Worm (Caenorhabditis elegans) whole organism, young adult: Measurements from ENCODE around the gene Y47D7A.19.

Experiments
- B0336.3 ChIP-seq: fragments of 200-800 bp; sonication (Bioruptor generic); IDR thresholded peaks from 2 replicates; pipeline ENCODE4 v1.3.6; 2022; ENCODE audit warnings: missing genetic modification characterization, missing compliant biosample characterization
- F10E7.11 ChIP-seq: sonication (generic microtip); optimal IDR thresholded peaks from 2 replicates; lab custom pipeline; 2017; ENCODE audit warnings: mild to moderate bottlenecking, missing genetic modification characterization, moderate library complexity, missing compliant biosample characterization
- F22D6.2 ChIP-seq: sonication (generic microtip); optimal IDR thresholded peaks from 2 replicates; lab custom pipeline; 2016; ENCODE audit warnings: mild to moderate bottlenecking, missing genetic modification characterization, missing compliant biosample characterization
- F57C9.4 ChIP-seq: sonication (generic microtip); optimal IDR thresholded peaks from 2 replicates; lab custom pipeline; 2017; ENCODE audit warnings: mild to moderate bottlenecking, missing genetic modification characterization, missing compliant biosample characterization
- K12H6.12 ChIP-seq: fragments of 200-800 bp; sonication (Bioruptor generic); optimal IDR thresholded peaks from 2 replicates; lab custom pipeline; 2018; ENCODE audit warnings: mild to moderate bottlenecking, missing genetic modification characterization, missing compliant biosample characterization
- ZK185.1 ChIP-seq: sonication (generic microtip); optimal IDR thresholded peaks from 2 replicates; lab custom pipeline; 2016; ENCODE audit warnings: mild to moderate bottlenecking, missing genetic modification characterization, missing compliant biosample characterization; ENCODE audit not compliant: poor library complexity, severe bottlenecking
- attf-3 ChIP-seq: fragments of 200-800 bp; sonication (Bioruptor generic); conservative IDR thresholded peaks from 2 replicates; pipeline ENCODE4 v1.3.6; 2022; ENCODE audit warnings: missing genetic modification reagents, missing genetic modification characterization, missing compliant biosample characterization
- bed-1 ChIP-seq: fragments of 200-800 bp; sonication (Bioruptor generic); IDR thresholded peaks from 2 replicates; pipeline ENCODE4 v1.3.6; 2022; ENCODE audit warnings: missing genetic modification reagents, missing genetic modification characterization, missing compliant biosample characterization
- bed-2 ChIP-seq: fragments of 200-800 bp; sonication (Bioruptor generic); IDR thresholded peaks from 2 replicates; pipeline ENCODE4 v1.3.6; 2022; ENCODE audit warnings: missing genetic modification reagents, missing genetic modification characterization, missing compliant biosample characterization
- cebp-1 ChIP-seq, 2 experiments: fragments of 200-800 bp in 1 of 2; sonication (Bioruptor generic) in 1 of 2; sonication (generic microtip) in 1 of 2; IDR thresholded peaks in 1 of 2; optimal IDR thresholded peaks in 1 of 2; 2 replicates each; pipeline versions ENCODE4 v1.3.6 to Lab custom; 2017 to 2022; ENCODE audit warnings: missing compliant biosample characterization in 2 of 2, missing genetic modification characterization in 2 of 2, mild to moderate bottlenecking in 1 of 2, missing genetic modification reagents in 1 of 2, moderate library complexity in 1 of 2
- ceh-27 ChIP-seq: fragments of 200-800 bp; sonication (Bioruptor generic); optimal IDR thresholded peaks from 2 replicates; lab custom pipeline; 2018; ENCODE audit warnings: mild to moderate bottlenecking, missing genetic modification characterization, moderate library complexity, missing compliant biosample characterization
- dox-1 ChIP-seq: fragments of 200-800 bp; sonication (Bioruptor generic); IDR thresholded peaks from 2 replicates; pipeline ENCODE4 v1.3.6; 2022; ENCODE audit warnings: missing genetic modification reagents, missing genetic modification characterization, missing compliant biosample characterization
- dpff-1 ChIP-seq: sonication (generic microtip); optimal IDR thresholded peaks from 2 replicates; lab custom pipeline; 2017; ENCODE audit warnings: mild to moderate bottlenecking, missing genetic modification characterization, missing compliant biosample characterization
- egrh-3 ChIP-seq: fragments of 200-800 bp; sonication (Bioruptor generic); IDR thresholded peaks from 2 replicates; pipeline ENCODE4 v1.3.6; 2022; ENCODE audit warnings: missing genetic modification reagents, missing genetic modification characterization, missing compliant biosample characterization
- hlh-12 ChIP-seq: sonication (generic microtip); optimal IDR thresholded peaks from 2 replicates; lab custom pipeline; 2016; ENCODE audit warnings: missing genetic modification characterization, missing compliant biosample characterization
- hlh-26 ChIP-seq: fragments of 200-800 bp; sonication (Bioruptor generic); conservative IDR thresholded peaks from 2 replicates; pipeline ENCODE4 v1.3.6; 2022; ENCODE audit warnings: missing genetic modification reagents, missing genetic modification characterization, missing compliant biosample characterization
- hrde-1 ChIP-seq: sonication (generic microtip); optimal IDR thresholded peaks from 2 replicates; lab custom pipeline; 2016; ENCODE audit warnings: missing genetic modification characterization, mild to moderate bottlenecking, missing compliant biosample characterization, moderate library complexity, missing genotype, missing genetic modification reagents, borderline replicate concordance
- hsf-1 ChIP-seq: fragments of 200-800 bp; sonication (Bioruptor generic); IDR thresholded peaks from 2 replicates; pipeline ENCODE4 v1.3.6; 2022; ENCODE audit warnings: missing genetic modification reagents, missing genetic modification characterization, missing compliant biosample characterization
- lsl-1 ChIP-seq: fragments of 200-800 bp; sonication (Bioruptor generic); optimal IDR thresholded peaks from 2 replicates; lab custom pipeline; 2018; ENCODE audit warnings: mild to moderate bottlenecking, missing genetic modification characterization, moderate library complexity, missing compliant biosample characterization
- madf-6 ChIP-seq: fragments of 200-800 bp; sonication (Bioruptor generic); IDR thresholded peaks from 2 replicates; pipeline ENCODE4 v1.3.6; 2022; ENCODE audit warnings: missing genetic modification reagents, missing genetic modification characterization, missing compliant biosample characterization
- mcd-1 ChIP-seq: fragments of 200-800 bp; sonication (Bioruptor generic); IDR thresholded peaks from 2 replicates; pipeline ENCODE4 v1.3.6; 2022; ENCODE audit warnings: missing genetic modification reagents, missing genetic modification characterization, missing compliant biosample characterization
- mel-28 ChIP-seq: sonication (generic microtip); optimal IDR thresholded peaks from 2 replicates; lab custom pipeline; 2016; ENCODE audit warnings: borderline replicate concordance, mild to moderate bottlenecking, missing genetic modification characterization, missing compliant biosample characterization
- mes-4 ChIP-seq: sonication (generic microtip); optimal IDR thresholded peaks from 2 replicates; lab custom pipeline; 2016; ENCODE audit warnings: missing genotype, missing genetic modification characterization, missing compliant biosample characterization
- nfyb-1 ChIP-seq: fragments of 200-800 bp; sonication (Bioruptor generic); IDR thresholded peaks from 2 replicates; pipeline ENCODE4 v1.3.6; 2022; ENCODE audit warnings: missing genetic modification reagents, missing genetic modification characterization, missing compliant biosample characterization
- nhr-120 ChIP-seq: fragments of 200-800 bp; sonication (Bioruptor generic); IDR thresholded peaks from 2 replicates; pipeline ENCODE4 v1.3.6; 2022; ENCODE audit warnings: missing genetic modification characterization, missing compliant biosample characterization
- nhr-27 ChIP-seq: fragments of 200-800 bp; sonication (Bioruptor generic); optimal IDR thresholded peaks from 2 replicates; lab custom pipeline; 2018; ENCODE audit warnings: mild to moderate bottlenecking, missing genetic modification characterization, moderate library complexity, missing compliant biosample characterization
- nhr-80 ChIP-seq: sonication (generic microtip); optimal IDR thresholded peaks from 2 replicates; lab custom pipeline; 2016; ENCODE audit warnings: missing genetic modification characterization, missing compliant biosample characterization
- nhr-90 ChIP-seq: sonication (generic microtip); optimal IDR thresholded peaks from 2 replicates; lab custom pipeline; 2016; ENCODE audit warnings: missing genotype, mild to moderate bottlenecking, missing genetic modification characterization, missing compliant biosample characterization
- pbrm-1 ChIP-seq: fragments of 200-800 bp; sonication (Bioruptor generic); IDR thresholded peaks from 2 replicates; pipeline ENCODE4 v1.3.6; 2022; ENCODE audit warnings: missing genetic modification reagents, missing genetic modification characterization, missing compliant biosample characterization
- rcor-1 ChIP-seq: fragments of 200-800 bp; sonication (Bioruptor generic); IDR thresholded peaks from 2 replicates; pipeline ENCODE4 v1.3.6; 2022; ENCODE audit warnings: missing genetic modification reagents, missing genetic modification characterization, missing compliant biosample characterization
- rec-8 ChIP-seq, 2 experiments: sonication (generic microtip); optimal IDR thresholded peaks; 2 replicates each; lab custom pipeline; 2016; ENCODE audit warnings: mild to moderate bottlenecking in 2 of 2, missing genetic modification characterization in 2 of 2, missing genetic modification reagents in 2 of 2, missing genotype in 2 of 2, missing biosample characterization in 1 of 2, missing compliant biosample characterization in 1 of 2, moderate library complexity in 1 of 2
- rpc-1 ChIP-seq, 2 experiments: fragments of 150-350 bp in 1 of 2; sonication (generic microtip) in 1 of 2; optimal IDR thresholded peaks; 2 replicates each; lab custom pipeline; 2014 to 2018; ENCODE audit warnings: missing biosample characterization in 1 of 2, missing genetic modification characterization in 1 of 2, missing genetic modification reagents in 1 of 2, missing genotype in 1 of 2
- sea-2 ChIP-seq: fragments of 200-800 bp; sonication (Bioruptor generic); IDR thresholded peaks from 2 replicates; pipeline ENCODE4 v1.3.6; 2022; ENCODE audit warnings: missing genetic modification characterization, missing compliant biosample characterization
- snpc-1.1 ChIP-seq: sonication (generic microtip); optimal IDR thresholded peaks from 2 replicates; lab custom pipeline; 2017; ENCODE audit warnings: missing genetic modification characterization, mild to moderate bottlenecking, missing compliant biosample characterization, antibody characterized with exemption, moderate library complexity, missing genotype, missing genetic modification reagents; ENCODE audit not compliant: insufficient read depth
- tbp1 ChIP-seq: fragments of 200-800 bp; sonication (Bioruptor generic); optimal IDR thresholded peaks from 2 replicates; lab custom pipeline; 2018; ENCODE audit warnings: mild to moderate bottlenecking, missing genetic modification characterization, missing compliant biosample characterization

The Y47D7A.19 gene

DNA sequence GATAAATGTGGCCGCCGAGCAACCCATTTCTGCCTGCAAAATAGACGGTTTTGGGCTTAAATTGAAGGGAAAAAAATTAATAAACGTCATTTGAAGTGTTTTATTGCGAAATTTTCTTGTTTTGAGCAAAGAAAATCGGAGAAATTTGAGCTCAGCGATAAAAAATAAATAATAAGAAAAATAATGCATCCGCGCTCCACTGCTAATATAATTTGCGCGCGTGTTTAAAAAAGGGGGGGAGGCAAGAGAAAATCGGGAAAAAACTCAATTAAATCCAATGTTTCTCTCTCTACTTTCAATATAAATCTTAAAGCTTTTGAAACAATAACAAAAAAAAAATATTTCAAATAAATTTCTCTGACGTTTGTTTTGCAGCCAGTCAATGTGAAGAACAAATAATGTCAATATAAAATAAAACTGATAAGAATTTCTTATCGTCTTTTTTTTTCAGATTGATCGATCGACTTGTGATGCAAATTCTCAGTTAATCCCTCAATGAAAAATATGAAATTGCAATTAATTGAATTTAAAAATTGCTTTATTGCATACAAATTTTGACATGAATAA is 26.5 kb downstream of the Y47D7A.19 start, which contains the start of gene rft-2 (continued):
- TF ChIP-seq nhr-90 (tag; lab: Kevin White, UChicago) (no peak), egrh-3 (GFP tag; lab: Robert Waterston, UW) (no peak), F10E7.11 (tag; lab: Kevin White, UChicago) (no peak), tbp1 (GFP tag; lab: Kevin White, UChicago) (no peak), cebp-1 (GFP tag; IDR thresholded peaks at IDR 0.05; lab: Robert Waterston, UW) (no peak), cebp-1 (tag; optimal IDR thresholded peaks at IDR 0.05; lab: Kevin White, UChicago) (peak; percentile 71), mes-4 (tag; lab: Kevin White, UChicago) (no peak), nhr-120 (GFP tag; lab: Robert Waterston, UW) (no peak), hrde-1 (tag; lab: Kevin White, UChicago) (no peak), snpc-1.1 (tag; lab: Kevin White, UChicago) (peak; percentile 20), pbrm-1 (GFP tag; lab: Robert Waterston, UW) (no peak; the same call in 1 of the 2 replicates), attf-3 (GFP tag; lab: Robert Waterston, UW) (no peak), F22D6.2 (no peak), hsf-1 (GFP tag; lab: Robert Waterston, UW) (no peak), rcor-1 (GFP tag; lab: Robert Waterston, UW) (no peak), bed-1 (GFP tag; lab: Robert Waterston, UW) (no peak), K12H6.12 (no peak), mcd-1 (GFP tag; lab: Robert Waterston, UW) (peak; percentile 94), dox-1 (0 out of 2 replicates have a peak, but pooled peaks have one; percentile 26), nhr-80 (tag; lab: Kevin White, UChicago) (peak; percentile 19), sea-2 (no peak), lsl-1 (GFP tag; lab: Kevin White, UChicago) (peak; percentile 40), ZK185.1 (tag; lab: Kevin White, UChicago) (no peak), bed-2 (GFP tag; lab: Robert Waterston, UW) (no peak), nfyb-1 (GFP tag; lab: Robert Waterston, UW) (peak; percentile 41; the same call in 1 of the 2 replicates), rec-8 (tag; optimal IDR thresholded peaks at IDR 0.05; lab: Kevin White, UChicago) (no peak)

- TF ChIP-seq F57C9.4 (no peak), madf-6 (GFP tag; lab: Robert Waterston, UW) (no peak), nfyb-1 (GFP tag; lab: Robert Waterston, UW) (no peak), B0336.3 (GFP tag; lab: Robert Waterston, UW) (no peak)
Measured at ce11 chrV:4454634-4455033, 30.5 kb downstream of the Y47D7A.19 start, which contains the start of gene gnrr-5. gnrr-5 (minus strand) TSS chrV:4454734.

DNA sequence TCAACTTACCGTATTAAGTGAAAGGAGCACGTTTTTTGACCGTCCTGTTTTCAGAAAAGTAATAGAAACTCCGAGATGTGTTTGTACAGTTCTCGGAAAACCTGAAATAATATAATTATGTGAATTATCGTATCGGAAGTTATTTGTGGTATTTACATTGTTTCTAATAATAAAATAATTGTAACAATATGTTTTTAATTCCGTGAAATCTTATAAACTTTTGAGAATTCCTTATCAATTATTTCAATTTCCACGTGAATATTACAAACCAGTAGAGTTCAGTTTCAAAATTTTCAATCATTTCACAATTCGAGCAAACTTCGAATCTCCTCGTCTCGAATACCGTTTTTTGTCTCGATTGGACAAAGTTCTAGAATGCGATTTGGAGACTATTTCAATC is 46.9 kb downstream of the Y47D7A.19 start, which contains the start of gene T08H10.3:
Gene T08H10.3 (plus strand): TSS at position 301 of the 400 bp plus-strand sequence.
- TF ChIP-seq K12H6.12 (no peak), ceh-27 (no peak), hlh-12 (no peak), snpc-1.1 (tag; lab: Kevin White, UChicago) (no peak), nhr-27 (tag; lab: Kevin White, UChicago) (no peak), hsf-1 (GFP tag; lab: Robert Waterston, UW) (no peak), tbp1 (GFP tag; lab: Kevin White, UChicago) (no peak), dpff-1 (tag; lab: Kevin White, UChicago) (no peak), rpc-1 (optimal IDR thresholded peaks at IDR 0.05; lab: Kevin White, UChicago) (no peak), rpc-1 (tag; optimal IDR thresholded peaks at IDR 0.05; lab: Kevin White, UChicago) (no peak), hlh-26 (GFP tag; lab: Robert Waterston, UW) (no peak), madf-6 (GFP tag; lab: Robert Waterston, UW) (no peak), mel-28 (tag; lab: Kevin White, UChicago) (no peak), nhr-80 (tag; lab: Kevin White, UChicago) (no peak), ZK185.1 (tag; lab: Kevin White, UChicago) (no peak)
